Worm (Caenorhabditis elegans): ENCODE measurements around the gene ZK1055.7.

DNA sequence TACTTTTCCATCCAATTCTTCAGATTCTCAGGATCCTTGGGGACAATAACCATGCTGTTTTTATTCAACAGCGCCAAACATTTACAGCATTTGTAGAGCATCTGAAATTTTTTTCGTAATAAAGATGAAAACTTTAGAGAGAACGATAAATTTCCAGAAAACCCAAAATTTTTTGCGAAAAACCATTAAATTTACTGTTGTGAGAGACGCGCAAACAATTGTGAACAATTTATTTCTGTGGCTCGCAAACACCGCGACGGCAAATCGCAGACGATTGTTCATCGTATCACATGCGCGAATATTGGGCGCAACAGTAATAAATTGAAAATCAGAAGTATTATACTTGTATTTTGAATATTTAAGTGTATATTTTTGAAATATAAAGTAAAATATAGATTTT, 5.9 kb upstream of the ZK1055.7 start, which contains the start of gene gon-14:
- TF ChIP-seq T22C8.4 (GFP tag; IDR thresholded peaks at IDR 0.05) (no peak), tab-1 (GFP tag; IDR thresholded peaks at IDR 0.05) (no peak), cog-1 (tag; optimal IDR thresholded peaks at IDR 0.05) (no peak), flt-1 (GFP tag; IDR thresholded peaks at IDR 0.05) (no peak)

All from whole organism, midembryonic.